Worm (Caenorhabditis elegans) whole organism, early embryonic: ENCODE results near the gene C24H11.5.

ENCODE experiments used
- F13C5.2 ChIP-seq: sonication (generic microtip); optimal IDR thresholded peaks from 2 replicates; lab custom pipeline; 2017; ENCODE audit warnings: mild to moderate bottlenecking, missing genetic modification characterization, inconsistent platforms, missing compliant biosample characterization
- ama-1 ChIP-seq: fragments of 150-350 bp; optimal IDR thresholded peaks from 2 replicates; lab custom pipeline; 2014
- flt-1 ChIP-seq: fragments of 200-800 bp; sonication (Bioruptor generic); IDR thresholded peaks from 2 replicates; pipeline ENCODE4 v1.3.6; 2022; ENCODE audit warnings: missing genetic modification characterization, missing compliant biosample characterization
- hmbx-1 ChIP-seq: sonication (generic microtip); optimal IDR thresholded peaks from 2 replicates; lab custom pipeline; 2016; ENCODE audit warnings: mild to moderate bottlenecking, missing genetic modification characterization, missing compliant biosample characterization
- hnd-1 ChIP-seq: sonication (generic microtip); optimal IDR thresholded peaks from 2 replicates; lab custom pipeline; 2016; ENCODE audit warnings: missing genetic modification characterization, missing compliant biosample characterization
- scrt-1 ChIP-seq: fragments of 200-800 bp; sonication (Bioruptor generic); IDR thresholded peaks from 2 replicates; pipeline ENCODE4 v1.3.6; 2022; ENCODE audit warnings: missing genetic modification characterization, missing compliant biosample characterization
- tbx-37 ChIP-seq: fragments of 200-800 bp; sonication (Bioruptor generic); conservative IDR thresholded peaks from 2 replicates; pipeline ENCODE4 v1.3.6; 2022; ENCODE audit warnings: missing genetic modification reagents, missing genetic modification characterization, missing compliant biosample characterization

ce11 chrIII:11731491-11731890, 48.5 kb upstream of the C24H11.5 start:
- TF ChIP-seq flt-1 (GFP tag; lab: Robert Waterston, UW) (no peak), F13C5.2 (tag; lab: Kevin White, UChicago) (no peak), ama-1 (lab: Kevin White, UChicago) (no peak), tbx-37 (GFP tag; lab: Robert Waterston, UW) (no peak), hmbx-1 (tag; lab: Kevin White, UChicago) (no peak), scrt-1 (GFP tag; lab: Robert Waterston, UW) (no peak), hnd-1 (tag; lab: Kevin White, UChicago) (no peak)
